Fruit fly (Drosophila melanogaster): ENCODE results near the gene RhoGAP68F.

RhoGAP68F gene

dm6 chr3L:12131918-12132317 is 6.8 kb upstream of the RhoGAP68F start, which contains the start of gene DEF8 (continued):
- TF ChIP-seq lmd (GFP tag; IDR thresholded peaks at IDR 0.05) (peak; percentile 76), CG6854 (GFP tag; optimal IDR thresholded peaks at IDR 0.05) (peak; percentile 64), Trl (optimal IDR thresholded peaks at IDR 0.05) (no peak), Trl (GFP tag; optimal IDR thresholded peaks at IDR 0.05) (no peak), HmgD (GFP tag; optimal IDR thresholded peaks at IDR 0.05) (no peak), Dfd (GFP tag; optimal IDR thresholded peaks at IDR 0.05) (no peak), Usf (GFP tag; optimal IDR thresholded peaks at IDR 0.05) (peak; percentile 49), D (optimal IDR thresholded peaks at IDR 0.05) (no peak), D (GFP tag; optimal IDR thresholded peaks at IDR 0.05) (peak; percentile 75), psq (GFP tag; optimal IDR thresholded peaks at IDR 0.05) (peak; percentile 52), al (GFP tag; IDR thresholded peaks at IDR 0.05) (peak; percentile 65; the same call in 1 of the 2 replicates), Ravus (GFP tag; IDR thresholded peaks at IDR 0.05) (peak; percentile 42; the same call in 1 of the 2 replicates), Hand (GFP tag; optimal IDR thresholded peaks at IDR 0.05) (peak; percentile 55), Xbp1 (GFP tag; optimal IDR thresholded peaks at IDR 0.05) (peak; percentile 86), CG32772 (GFP tag; IDR thresholded peaks at IDR 0.05) (peak; percentile 87), pum (GFP tag; optimal IDR thresholded peaks at IDR 0.05) (no peak), mld (GFP tag; IDR thresholded peaks at IDR 0.05; ENCODE audit: partially characterized antibody) (no peak), CG10267 (tag; optimal IDR thresholded peaks at IDR 0.05) (peak; percentile 88), ranshi (GFP tag; IDR thresholded peaks at IDR 0.05) (peak; percentile 91), luna (GFP tag; optimal IDR thresholded peaks at IDR 0.05) (no peak), sug (tag; optimal IDR thresholded peaks at IDR 0.05) (peak; percentile 68), sens-2 (GFP tag; IDR thresholded peaks at IDR 0.05) (peak; percentile 76; the same call in 1 of the 2 replicates), ara (GFP tag; IDR thresholded peaks at IDR 0.05) (peak; percentile 52; the same call in 1 of the 2 replicates), sc (optimal IDR thresholded peaks at IDR 0.05) (no peak), sc (GFP tag; optimal IDR thresholded peaks at IDR 0.05) (peak; percentile 65), CG7963 (GFP tag; IDR thresholded peaks at IDR 0.05; ENCODE audit: partially characterized antibody) (no peak), CG13894 (tag; optimal IDR thresholded peaks at IDR 0.05) (no peak), CkIIα-i1 (GFP tag; IDR thresholded peaks at IDR 0.05) (no peak), prd (optimal IDR thresholded peaks at IDR 0.05) (no peak), prd (GFP tag; IDR thresholded peaks at IDR 0.05) (peak; percentile 86), ken (GFP tag; IDR thresholded peaks at IDR 0.05) (peak; percentile 75), CG10147 (GFP tag; optimal IDR thresholded peaks at IDR 0.05) (peak; percentile 86), eyg (GFP tag; optimal IDR thresholded peaks at IDR 0.05) (no peak), CG7928 (GFP tag; optimal IDR thresholded peaks at IDR 0.05) (peak; percentile 97), az2 (GFP tag; optimal IDR thresholded peaks at IDR 0.05) (peak; percentile 79), eve (GFP tag; optimal IDR thresholded peaks at IDR 0.05) (no peak), CG10321 (GFP tag; IDR thresholded peaks at IDR 0.05) (peak; percentile 68; the same call in 1 of the 2 replicates), Hmx (GFP tag; optimal IDR thresholded peaks at IDR 0.05) (no peak), CG8924 (tag; optimal IDR thresholded peaks at IDR 0.05) (peak; percentile 92), CG3281 (GFP tag; optimal IDR thresholded peaks at IDR 0.05) (peak; percentile 82), Dip2 (GFP tag; IDR thresholded peaks at IDR 0.05) (no peak), Hr78 (GFP tag; optimal IDR thresholded peaks at IDR 0.05) (no peak), ERR (GFP tag; optimal IDR thresholded peaks at IDR 0.05) (no peak), CG5180 (GFP tag; optimal IDR thresholded peaks at IDR 0.05) (no peak), bowl (GFP tag; IDR thresholded peaks at IDR 0.05) (peak; percentile 59; the same call in 1 of the 2 replicates), ham (GFP tag; IDR thresholded peaks at IDR 0.05) (no peak), klu (GFP tag; IDR thresholded peaks at IDR 0.05) (peak; percentile 29; the same call in 1 of the 2 replicates), Hr39 (optimal IDR thresholded peaks at IDR 0.05) (no peak), gcm (GFP tag; optimal IDR thresholded peaks at IDR 0.05) (peak; percentile 81), zf30C (GFP tag; optimal IDR thresholded peaks at IDR 0.05) (peak; percentile 97), br (optimal IDR thresholded peaks at IDR 0.05) (no peak), cg (GFP tag; optimal IDR thresholded peaks at IDR 0.05) (no peak), CG2199 (GFP tag; IDR thresholded peaks at IDR 0.05) (no peak)

Measured in whole organism, embryonic.